Fruit fly (Drosophila melanogaster): ENCODE data around the gene CG12375.

Gene CG12375

DNA sequence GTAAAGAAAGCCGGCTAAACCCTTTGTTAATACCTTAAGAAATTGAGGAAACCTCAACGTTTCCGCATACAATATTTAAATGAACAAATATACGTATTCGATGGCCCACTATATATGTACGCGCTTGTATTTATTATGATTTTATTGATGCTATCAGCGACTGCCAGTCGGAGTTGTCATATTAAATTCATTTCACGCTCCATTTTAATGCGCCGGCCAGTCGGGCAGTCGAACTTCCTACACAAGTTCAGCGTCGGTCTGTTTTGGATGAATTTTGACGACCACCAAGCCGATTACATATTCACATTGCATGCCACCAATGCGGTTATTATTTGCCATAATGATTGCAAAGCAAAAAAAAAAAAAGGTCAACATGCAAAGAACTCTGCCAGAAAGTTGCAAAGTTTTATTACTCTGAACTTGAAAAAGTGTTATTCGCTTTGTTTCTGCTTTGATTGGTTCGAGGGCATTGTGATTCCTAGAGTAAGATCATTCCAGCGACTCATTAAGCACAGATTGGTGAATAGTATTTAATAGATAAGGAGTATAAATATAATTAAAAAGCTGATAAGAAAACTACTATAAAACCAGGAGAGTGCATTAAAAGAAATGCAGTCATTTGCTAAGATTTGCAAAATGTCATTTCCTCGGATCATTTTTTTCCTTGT, 20.4 kb upstream of the CG12375 start, which contains the start of gene CG31606:
TSS of gene CG31606 (plus strand) at position 618 of the 668 bp plus-strand sequence.
- TF ChIP-seq CG31441 (GFP tag; IDR thresholded peaks at IDR 0.05) (no peak), Ets65A (GFP tag) (peak; percentile 24), jing (GFP tag; optimal IDR thresholded peaks at IDR 0.05) (no peak), CG11560 (tag; IDR thresholded peaks at IDR 0.05) (no peak), CG13424 (tag; optimal IDR thresholded peaks at IDR 0.05) (no peak), tin (GFP tag; optimal IDR thresholded peaks at IDR 0.05) (no peak), chinmo (GFP tag; IDR thresholded peaks at IDR 0.05; ENCODE audit: partially characterized antibody) (0 out of 4 replicates have a peak, but pooled peaks have one; percentile 32), vvl (GFP tag; IDR thresholded peaks at IDR 0.05) (peak; percentile 58; the same call in 1 of the 2 replicates), Adf1 (GFP tag; IDR thresholded peaks at IDR 0.05) (no peak), CG6272 (GFP tag; IDR thresholded peaks at IDR 0.05) (no peak), fru (optimal IDR thresholded peaks at IDR 0.05) (no peak), Eip74EF (GFP tag; optimal IDR thresholded peaks at IDR 0.05) (peak in 1 of 2 experiments; percentile 75), Taf1 (GFP tag; IDR thresholded peaks at IDR 0.05) (no peak), D19B (GFP tag; optimal IDR thresholded peaks at IDR 0.05) (no peak), Optix (GFP tag; IDR thresholded peaks at IDR 0.05) (no peak)

DNA sequence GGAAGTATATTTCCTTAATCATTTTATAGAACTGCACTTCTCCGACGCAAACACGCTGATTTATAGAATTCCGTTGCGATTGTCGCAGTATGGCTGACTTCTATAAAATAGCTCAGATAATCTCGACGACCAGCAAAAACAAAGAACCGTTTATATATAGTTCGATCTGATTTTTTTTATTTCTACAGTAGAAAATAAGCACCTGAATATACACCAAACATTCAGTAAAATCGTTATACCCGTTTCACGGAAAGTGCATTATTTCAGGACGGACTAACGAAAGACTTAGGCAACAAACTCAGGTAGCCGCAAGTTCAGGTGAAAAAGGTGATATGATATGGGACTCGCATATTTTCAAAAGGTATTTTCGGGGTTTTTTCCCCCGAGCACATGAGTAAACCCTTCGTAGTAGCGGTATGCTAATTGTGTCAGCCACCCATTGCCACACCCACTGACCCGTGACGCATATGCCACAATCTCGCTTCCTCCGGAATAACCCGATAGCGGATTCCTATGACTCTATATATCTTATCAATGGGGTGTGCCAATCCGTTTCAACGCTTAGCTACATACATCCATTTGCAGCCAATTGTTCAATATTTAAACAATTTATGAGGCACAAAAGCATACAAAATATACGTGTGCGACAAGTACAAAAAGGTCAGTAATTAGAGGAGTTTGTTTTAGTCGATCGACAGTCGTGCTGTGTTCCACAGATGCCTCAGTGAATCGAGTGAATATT, 18.5 kb upstream of the CG12375 start, which contains the start of the genes CG42763 and CG43394:
TSS of gene CG42763 (minus strand) at position 41 of the 742 bp plus-strand sequence.
TSS of gene CG43394 (plus strand) at position 692 of the 742 bp plus-strand sequence.
- TF ChIP-seq CG15601 (tag; optimal IDR thresholded peaks at IDR 0.05) (no peak), cg (GFP tag; optimal IDR thresholded peaks at IDR 0.05) (no peak), tll (GFP tag; optimal IDR thresholded peaks at IDR 0.05) (peak in 1 of 2 experiments; percentile 75), D19A (tag; optimal IDR thresholded peaks at IDR 0.05) (peak; percentile 72), Sox100B (GFP tag; optimal IDR thresholded peaks at IDR 0.05) (no peak), Atf6 (GFP tag; IDR thresholded peaks at IDR 0.05) (no peak), CG15479 (GFP tag; optimal IDR thresholded peaks at IDR 0.05) (peak; percentile 56), zen (tag; optimal IDR thresholded peaks at IDR 0.05) (peak; percentile 38), twi (tag; optimal IDR thresholded peaks at IDR 0.05) (peak; percentile 22)

dm6 chr2L:8143947-8144346, 17.3 kb upstream of the CG12375 start, which contains the start of gene CG42762:
CG42762 (minus strand) TSS chr2L:8144047.
- TF ChIP-seq tll (GFP tag; optimal IDR thresholded peaks at IDR 0.05) = peak in 1 of 2 experiments; percentile 31
- TF ChIP-seq knrl (GFP tag; IDR thresholded peaks at IDR 0.05; ENCODE audit: partially characterized antibody) = no peak
- TF ChIP-seq CG10431 (GFP tag; optimal IDR thresholded peaks at IDR 0.05) = no peak
- TF ChIP-seq Rfx (GFP tag; IDR thresholded peaks at IDR 0.05) = no peak
- no peak for TF ChIP-seq CG12391 (tag; optimal IDR thresholded peaks at IDR 0.05)
- 0 out of 3 replicates have a peak, but pooled peaks have one; percentile 50 for TF ChIP-seq CG2199 (GFP tag; IDR thresholded peaks at IDR 0.05)
- TF ChIP-seq pan (optimal IDR thresholded peaks at IDR 0.05) = no peak
- TF ChIP-seq pan (GFP tag; optimal IDR thresholded peaks at IDR 0.05 in 1 of 2, IDR thresholded peaks at IDR 0.05 in 1 of 2) = no peak
- TF ChIP-seq CG11696 (GFP tag; IDR thresholded peaks at IDR 0.05) = no peak
- no peak for TF ChIP-seq CG9817 (tag; optimal IDR thresholded peaks at IDR 0.05)
- no peak for TF ChIP-seq CG16813 (GFP tag; IDR thresholded peaks at IDR 0.05; ENCODE audit: partially characterized antibody)
- TF ChIP-seq CG16815 (GFP tag; optimal IDR thresholded peaks at IDR 0.05) = no peak
- TF ChIP-seq CG12299 (tag; optimal IDR thresholded peaks at IDR 0.05) = no peak
